Worm (Caenorhabditis elegans) whole organism, L4 larva: ENCODE data around the gene F26F4.2.

Experiments used
- F10B5.3 ChIP-seq: sonication (generic microtip); optimal IDR thresholded peaks from 2 replicates; lab custom pipeline; 2016; ENCODE audit warnings: mild to moderate bottlenecking, missing genetic modification characterization, missing compliant biosample characterization
- F26F4.8 ChIP-seq: fragments of 200-800 bp; sonication (Bioruptor generic); conservative IDR thresholded peaks from 2 replicates; pipeline ENCODE4 v1.3.6; 2022; ENCODE audit warnings: missing genetic modification characterization, missing compliant biosample characterization
- F37D6.2 ChIP-seq: sonication (generic microtip); optimal IDR thresholded peaks from 2 replicates; lab custom pipeline; 2016; ENCODE audit warnings: mild to moderate bottlenecking, missing genetic modification characterization, missing compliant biosample characterization
- Y48G9A.11 ChIP-seq: fragments of 200-800 bp; sonication (Bioruptor generic); IDR thresholded peaks from 2 replicates; pipeline ENCODE4 v1.3.6; 2022; ENCODE audit warnings: missing genetic modification reagents, missing genetic modification characterization, missing compliant biosample characterization
- Y5F2A.4 ChIP-seq: fragments of 200-800 bp; sonication (Bioruptor generic); optimal IDR thresholded peaks from 2 replicates; lab custom pipeline; 2018; ENCODE audit warnings: mild to moderate bottlenecking, missing genetic modification characterization, missing compliant biosample characterization
- ama-1 ChIP-seq: fragments of 150-350 bp; optimal IDR thresholded peaks from 2 replicates; lab custom pipeline; 2014; ENCODE audit warnings: inconsistent platforms, mixed read lengths
- arid-1 ChIP-seq: fragments of 200-800 bp; sonication (Bioruptor generic); conservative IDR thresholded peaks from 2 replicates; pipeline ENCODE4 v1.3.6; 2022; ENCODE audit warnings: missing genetic modification reagents, missing genetic modification characterization, missing compliant biosample characterization
- attf-4 ChIP-seq: sonication (generic microtip); optimal IDR thresholded peaks from 3 replicates; lab custom pipeline; 2017; ENCODE audit warnings: missing biosample characterization, missing genetic modification characterization
- ctbp-1 ChIP-seq: fragments of 200-800 bp; sonication (Bioruptor generic); IDR thresholded peaks from 2 replicates; pipeline ENCODE4 v1.3.6; 2022; ENCODE audit warnings: missing genetic modification reagents, missing genetic modification characterization, missing compliant biosample characterization
- dpl-1 ChIP-seq: fragments of 150-350 bp; optimal IDR thresholded peaks from 2 replicates; lab custom pipeline; 2014; ENCODE audit warnings: missing biosample characterization, missing genetic modification reagents, missing genetic modification characterization
- fkh-10 ChIP-seq: fragments of 150-350 bp; optimal IDR thresholded peaks from 2 replicates; lab custom pipeline; 2014; ENCODE audit warnings: missing biosample characterization, missing genetic modification reagents, missing genetic modification characterization
- gei-8 ChIP-seq: fragments of 200-800 bp; sonication (Bioruptor generic); optimal IDR thresholded peaks from 2 replicates; lab custom pipeline; 2018; ENCODE audit warnings: mild to moderate bottlenecking, missing genetic modification characterization, missing compliant biosample characterization
- hif-1 ChIP-seq, 2 experiments: sonication (generic microtip); optimal IDR thresholded peaks; 2 replicates each; lab custom pipeline; 2016 to 2017; ENCODE audit warnings: missing compliant biosample characterization in 2 of 2, missing genetic modification characterization in 2 of 2, missing genetic modification reagents in 2 of 2, missing genotype in 2 of 2, mild to moderate bottlenecking in 1 of 2
- hlh-11 ChIP-seq: fragments of 200-800 bp; sonication (Bioruptor generic); optimal IDR thresholded peaks from 2 replicates; lab custom pipeline; 2018; ENCODE audit warnings: mild to moderate bottlenecking, missing genetic modification characterization, missing compliant biosample characterization
- hmg-1.1 ChIP-seq: fragments of 200-800 bp; sonication (Bioruptor generic); IDR thresholded peaks from 2 replicates; pipeline ENCODE4 v1.3.6; 2022; ENCODE audit warnings: missing genetic modification reagents, missing genetic modification characterization, missing compliant biosample characterization
- lin-1 ChIP-seq: fragments of 200-800 bp; sonication (Bioruptor generic); IDR thresholded peaks from 2 replicates; pipeline ENCODE4 v1.3.6; 2022; ENCODE audit warnings: missing genetic modification reagents, missing genetic modification characterization, missing compliant biosample characterization
- lin-13 ChIP-seq: fragments of 150-350 bp; optimal IDR thresholded peaks from 2 replicates; lab custom pipeline; 2014; ENCODE audit warnings: missing biosample characterization, missing genetic modification reagents, missing genetic modification characterization
- lin-15B ChIP-seq: fragments of 150-350 bp; sonication (generic microtip); optimal IDR thresholded peaks from 3 replicates; lab custom pipeline; 2014; ENCODE audit warnings: missing biosample characterization, missing genetic modification characterization
- lin-38 ChIP-seq: fragments of 200-800 bp; sonication (Bioruptor generic); IDR thresholded peaks from 2 replicates; pipeline ENCODE4 v1.3.6; 2022; ENCODE audit warnings: missing genetic modification reagents, missing genetic modification characterization, missing compliant biosample characterization
- lin-39 ChIP-seq: fragments of 150-350 bp; optimal IDR thresholded peaks from 2 replicates; lab custom pipeline; 2014; ENCODE audit warnings: missing biosample characterization, missing genetic modification reagents, missing genetic modification characterization
- lsy-2 ChIP-seq, 2 experiments: fragments of 150-350 bp in 1 of 2; sonication (generic microtip) in 1 of 2; optimal IDR thresholded peaks; 2 replicates each; lab custom pipeline; 2014 to 2017; ENCODE audit warnings: missing biosample characterization in 2 of 2, missing genetic modification characterization in 2 of 2
- mdl-1 ChIP-seq, 2 experiments: fragments of 150-350 bp in 1 of 2; sonication (generic microtip) in 1 of 2; optimal IDR thresholded peaks; 2 replicates each; lab custom pipeline; 2014 to 2017; ENCODE audit warnings: missing biosample characterization in 2 of 2, missing genetic modification characterization in 2 of 2
- mdt-29 ChIP-seq: fragments of 200-800 bp; sonication (Bioruptor generic); IDR thresholded peaks from 2 replicates; pipeline ENCODE4 v1.3.6; 2022; ENCODE audit warnings: missing genetic modification reagents, missing genetic modification characterization, missing compliant biosample characterization
- mes-2 ChIP-seq: sonication (generic microtip); optimal IDR thresholded peaks from 2 replicates; lab custom pipeline; 2016; ENCODE audit warnings: missing genotype, mild to moderate bottlenecking, missing genetic modification characterization, missing compliant biosample characterization; ENCODE audit not compliant: poor library complexity, severe bottlenecking
- mxl-2 ChIP-seq: fragments of 200-800 bp; sonication (Bioruptor generic); conservative IDR thresholded peaks from 2 replicates; pipeline ENCODE4 v1.3.6; 2022; ENCODE audit warnings: missing genetic modification reagents, missing genetic modification characterization, missing compliant biosample characterization
- mxl-3 ChIP-seq: fragments of 200-800 bp; sonication (Bioruptor generic); optimal IDR thresholded peaks from 2 replicates; lab custom pipeline; 2018; ENCODE audit warnings: mild to moderate bottlenecking, missing genetic modification characterization, missing compliant biosample characterization
- nhr-10 ChIP-seq: fragments of 150-350 bp; optimal IDR thresholded peaks from 2 replicates; lab custom pipeline; 2014; ENCODE audit warnings: missing biosample characterization, missing genetic modification characterization
- nhr-102 ChIP-seq: sonication (generic microtip); optimal IDR thresholded peaks from 2 replicates; lab custom pipeline; 2016; ENCODE audit warnings: mild to moderate bottlenecking, missing genetic modification characterization, moderate library complexity, missing compliant biosample characterization
- nhr-28 ChIP-seq: fragments of 150-350 bp; optimal IDR thresholded peaks from 2 replicates; lab custom pipeline; 2014; ENCODE audit warnings: missing biosample characterization, missing genetic modification characterization
- nhr-42 ChIP-seq: fragments of 200-800 bp; sonication (Bioruptor generic); IDR thresholded peaks from 2 replicates; pipeline ENCODE4 v1.3.6; 2022; ENCODE audit warnings: missing genetic modification characterization, missing compliant biosample characterization
- pqm-1 ChIP-seq: sonication (generic microtip); optimal IDR thresholded peaks from 2 replicates; lab custom pipeline; 2017; ENCODE audit warnings: missing biosample characterization, missing genetic modification characterization
- set-16 ChIP-seq: fragments of 200-800 bp; sonication (Bioruptor generic); IDR thresholded peaks from 2 replicates; pipeline ENCODE4 v1.3.6; 2022; ENCODE audit warnings: missing genetic modification reagents, missing genetic modification characterization, missing compliant biosample characterization
- skn-1 ChIP-seq: fragments of 150-350 bp; optimal IDR thresholded peaks from 2 replicates; lab custom pipeline; 2014; ENCODE audit warnings: missing biosample characterization, missing genetic modification characterization
- spr-1 ChIP-seq: sonication (generic microtip); optimal IDR thresholded peaks from 2 replicates; lab custom pipeline; 2016; ENCODE audit warnings: mild to moderate bottlenecking, missing genetic modification characterization, missing compliant biosample characterization
- spr-3 ChIP-seq: fragments of 200-800 bp; sonication (Bioruptor generic); optimal IDR thresholded peaks from 2 replicates; lab custom pipeline; 2018; ENCODE audit warnings: mild to moderate bottlenecking, missing genetic modification characterization, missing compliant biosample characterization
- tag-97 ChIP-seq: fragments of 200-800 bp; sonication (Bioruptor generic); IDR thresholded peaks from 2 replicates; pipeline ENCODE4 v1.3.6; 2022; ENCODE audit warnings: missing genetic modification characterization, missing compliant biosample characterization
- tra-1 ChIP-seq: fragments of 200-800 bp; sonication (Bioruptor generic); IDR thresholded peaks from 2 replicates; pipeline ENCODE4 v1.3.6; 2022; ENCODE audit warnings: missing genetic modification reagents, missing genetic modification characterization, missing compliant biosample characterization
- unc-130 ChIP-seq: sonication (generic microtip); optimal IDR thresholded peaks from 2 replicates; lab custom pipeline; 2016; ENCODE audit warnings: missing genetic modification reagents, missing genetic modification characterization, missing compliant biosample characterization
- unc-62 ChIP-seq, 3 experiments: fragments of 150-350 bp in 1 of 3; sonication (generic microtip); optimal IDR thresholded peaks in 2 of 3; peaks in 1 of 3; 1 replicate in 1 of 3; 2 replicates in 2 of 3; lab custom pipeline; 2014 to 2017; ENCODE audit warnings: missing biosample characterization in 3 of 3, missing genetic modification characterization in 3 of 3, missing genetic modification reagents in 3 of 3, missing genotype in 1 of 3
- zag-1 ChIP-seq: fragments of 150-350 bp; optimal IDR thresholded peaks from 2 replicates; lab custom pipeline; 2014; ENCODE audit warnings: missing biosample characterization, missing genetic modification characterization
- zip-2 ChIP-seq: fragments of 150-350 bp; optimal IDR thresholded peaks from 2 replicates; lab custom pipeline; 2014; ENCODE audit warnings: missing biosample characterization, missing genetic modification characterization

F26F4.2 gene

ce11 chrIII:4875663-4876062 is 35.4 kb upstream of the F26F4.2 start:
- TF ChIP-seq pqm-1 (tag; lab: Kevin White, UChicago) (no peak), gei-8 (GFP tag; lab: Kevin White, UChicago) (no peak), hmg-1.1 (GFP tag; lab: Robert Waterston, UW) (peak; percentile 53; the same call in 1 of the 2 replicates), unc-62 (GFP tag; optimal IDR thresholded peaks at IDR 0.05 in 1 of 2; lab: Kevin White, UChicago) (peak in 1 of 2 experiments; percentile 77), unc-62 (tag; optimal IDR thresholded peaks at IDR 0.05; lab: Kevin White, UChicago) (no peak), ama-1 (lab: Kevin White, UChicago) (no peak)

- TF ChIP-seq Y48G9A.11: no peak
- TF ChIP-seq lin-1 (GFP tag; lab: Robert Waterston, UW): no peak
- TF ChIP-seq lin-13 (GFP tag; lab: Kevin White, UChicago): no peak
- TF ChIP-seq mdt-29 (GFP tag; lab: Robert Waterston, UW): no peak
- TF ChIP-seq nhr-42 (GFP tag; lab: Robert Waterston, UW): no peak
- no peak for TF ChIP-seq F37D6.2
- no peak for TF ChIP-seq zag-1 (tag; lab: Kevin White, UChicago)
- peak in 1 of 2 experiments; percentile 69 for TF ChIP-seq lsy-2 (tag; optimal IDR thresholded peaks at IDR 0.05; lab: Kevin White, UChicago)
- no peak for TF ChIP-seq mdl-1 (tag; optimal IDR thresholded peaks at IDR 0.05; lab: Kevin White, UChicago)
- no peak for TF ChIP-seq arid-1 (GFP tag; lab: Robert Waterston, UW)
- peak; percentile 81 for TF ChIP-seq mes-2 (tag; lab: Kevin White, UChicago)
- TF ChIP-seq nhr-102 (tag; lab: Kevin White, UChicago): no peak
- no peak for TF ChIP-seq pqm-1 (tag; lab: Kevin White, UChicago)
- no peak for TF ChIP-seq lin-15B (tag; lab: Kevin White, UChicago)
- no peak for TF ChIP-seq set-16 (GFP tag; lab: Robert Waterston, UW)
- TF ChIP-seq mxl-3: no peak
- TF ChIP-seq nhr-28 (tag; lab: Kevin White, UChicago): no peak
- peak; percentile 93 for TF ChIP-seq lin-38
- TF ChIP-seq dpl-1 (GFP tag; lab: Kevin White, UChicago): peak; percentile 84
- TF ChIP-seq attf-4 (tag; lab: Kevin White, UChicago): no peak
- TF ChIP-seq tra-1 (GFP tag; lab: Robert Waterston, UW): no peak
- TF ChIP-seq hlh-11 (tag; lab: Kevin White, UChicago): no peak
- TF ChIP-seq Y5F2A.4: no peak
- TF ChIP-seq ctbp-1: no peak
- TF ChIP-seq skn-1 (tag; lab: Kevin White, UChicago): no peak
- TF ChIP-seq lin-39: no peak
- TF ChIP-seq spr-1 (tag; lab: Kevin White, UChicago): no peak
- no peak for TF ChIP-seq hif-1 (tag; optimal IDR thresholded peaks at IDR 0.05; lab: Kevin White, UChicago)
- TF ChIP-seq mxl-2 (GFP tag; lab: Robert Waterston, UW): no peak
- no peak for TF ChIP-seq F10B5.3 (tag; lab: Kevin White, UChicago)
- TF ChIP-seq fkh-10 (GFP tag; lab: Kevin White, UChicago): peak; percentile 19
- TF ChIP-seq nhr-10 (tag; lab: Kevin White, UChicago): no peak
- no peak for TF ChIP-seq spr-3 (GFP tag; lab: Kevin White, UChicago)
- no peak for TF ChIP-seq zip-2 (tag; lab: Kevin White, UChicago)
- no peak for TF ChIP-seq unc-130 (GFP tag; lab: Kevin White, UChicago)
- no peak for TF ChIP-seq tag-97 (GFP tag; lab: Robert Waterston, UW)
- TF ChIP-seq F26F4.8 (GFP tag; lab: Robert Waterston, UW): no peak
These were observed 32.8 kb upstream of the F26F4.2 start, which contains the start of the genes tost-1 and arx-6 for ce11 chrIII:4878281-4878680. TSS of gene tost-1 (minus strand) at chrIII:4878311. TSS of gene arx-6 (plus strand) at chrIII:4878658.
